Fruit fly (Drosophila melanogaster) whole organism, embryonic: ENCODE results near the gene Pex3.

Experiments
- Asciz ChIP-seq: fragments of 200-800 bp; sonication (Bioruptor generic); optimal IDR thresholded peaks from 2 replicates; lab custom pipeline; 2017; ENCODE audit warnings: missing biosample characterization, mild to moderate bottlenecking, missing genetic modification characterization, missing genetic modification reagents
- B-H1 ChIP-seq: fragments of 200-800 bp; sonication (Bioruptor generic); IDR thresholded peaks from 3 replicates; pipeline ENCODE4 v1.3.6; 2022; ENCODE audit warnings: missing biosample characterization, missing genetic modification characterization
- Bdp1 ChIP-seq: fragments of 200-800 bp; sonication (Bioruptor generic); optimal IDR thresholded peaks from 3 replicates; lab custom pipeline; 2016; ENCODE audit warnings: missing biosample characterization, missing genetic modification characterization
- CG10543 ChIP-seq: fragments of 200-800 bp; sonication (Bioruptor generic); optimal IDR thresholded peaks from 3 replicates; lab custom pipeline; 2017; ENCODE audit warnings: missing biosample characterization, mild to moderate bottlenecking, missing genetic modification characterization, moderate library complexity
- CG11504 ChIP-seq: fragments of 200-800 bp; sonication (Bioruptor generic); optimal IDR thresholded peaks from 3 replicates; lab custom pipeline; 2019; ENCODE audit warnings: missing biosample characterization, mild to moderate bottlenecking, missing genetic modification characterization, moderate library complexity
- CG11560 ChIP-seq: fragments of 200-800 bp; sonication (Bioruptor generic); IDR thresholded peaks from 3 replicates; pipeline ENCODE4 v1.3.6; 2022; ENCODE audit warnings: missing biosample characterization, missing genetic modification characterization
- CG11695 ChIP-seq: fragments of 200-800 bp; sonication (Bioruptor generic); IDR thresholded peaks from 3 replicates; pipeline ENCODE4 v1.3.6; 2022; ENCODE audit warnings: missing biosample characterization, missing genetic modification characterization
- CG12155 ChIP-seq: fragments of 200-800 bp; sonication (Bioruptor generic); optimal IDR thresholded peaks from 3 replicates; lab custom pipeline; 2016; ENCODE audit warnings: missing biosample characterization, missing genetic modification characterization
- CG14710 ChIP-seq: fragments of 200-800 bp; sonication (Bioruptor generic); optimal IDR thresholded peaks from 3 replicates; lab custom pipeline; 2019; ENCODE audit warnings: missing biosample characterization, mild to moderate bottlenecking, missing genetic modification characterization, moderate library complexity
- CG15696 ChIP-seq: fragments of 200-800 bp; sonication (Bioruptor generic); optimal IDR thresholded peaks from 2 replicates; lab custom pipeline; 2019; ENCODE audit warnings: missing biosample characterization, mild to moderate bottlenecking, missing genetic modification characterization, moderate library complexity
- CG16815 ChIP-seq: fragments of 200-800 bp; sonication (Bioruptor generic); optimal IDR thresholded peaks from 3 replicates; lab custom pipeline; 2017; ENCODE audit warnings: missing biosample characterization, mild to moderate bottlenecking, missing genetic modification characterization
- CG17612 ChIP-seq: fragments of 200-800 bp; sonication (Bioruptor generic); IDR thresholded peaks from 2 replicates; pipeline ENCODE4 v1.3.6; 2022; ENCODE audit warnings: missing biosample characterization, missing genetic modification characterization
- CG18476 ChIP-seq: fragments of 200-800 bp; sonication (Bioruptor generic); optimal IDR thresholded peaks from 2 replicates; lab custom pipeline; 2016; ENCODE audit warnings: missing biosample characterization, mild to moderate bottlenecking, missing genetic modification characterization
- CG2116 ChIP-seq: fragments of 200-800 bp; sonication (Bioruptor generic); optimal IDR thresholded peaks from 3 replicates; lab custom pipeline; 2018; ENCODE audit warnings: missing biosample characterization, mild to moderate bottlenecking, missing genetic modification characterization
- CG32532 ChIP-seq: fragments of 200-800 bp; sonication (Bioruptor generic); IDR thresholded peaks from 2 replicates; pipeline ENCODE4 v1.3.6; 2022; ENCODE audit warnings: missing biosample characterization, missing genetic modification characterization
- CG4617 ChIP-seq: fragments of 200-800 bp; sonication (Bioruptor generic); optimal IDR thresholded peaks from 3 replicates; lab custom pipeline; 2016; ENCODE audit warnings: missing biosample characterization, missing genetic modification characterization, borderline replicate concordance
- CG6765 ChIP-seq: fragments of 200-800 bp; sonication (Bioruptor generic); optimal IDR thresholded peaks from 3 replicates; lab custom pipeline; 2017; ENCODE audit warnings: missing biosample characterization, mild to moderate bottlenecking, missing genetic modification characterization
- CG6813 ChIP-seq: fragments of 200-800 bp; sonication (Bioruptor generic); optimal IDR thresholded peaks from 2 replicates; lab custom pipeline; 2017; ENCODE audit warnings: missing biosample characterization, missing genetic modification characterization, mild to moderate bottlenecking, moderate library complexity, missing genetic modification reagents
- CG6854 ChIP-seq: fragments of 200-800 bp; sonication (Bioruptor generic); optimal IDR thresholded peaks from 3 replicates; lab custom pipeline; 2017; ENCODE audit warnings: missing biosample characterization, mild to moderate bottlenecking, missing genetic modification characterization
- CG7271 ChIP-seq: fragments of 200-800 bp; sonication (Bioruptor generic); optimal IDR thresholded peaks from 2 replicates; lab custom pipeline; 2018; ENCODE audit warnings: missing biosample characterization, mild to moderate bottlenecking, missing genetic modification characterization, moderate library complexity
- CG7556 ChIP-seq: fragments of 200-800 bp; sonication (Bioruptor generic); optimal IDR thresholded peaks from 2 replicates; lab custom pipeline; 2017; ENCODE audit warnings: missing biosample characterization, mild to moderate bottlenecking, missing genetic modification characterization
- CG8359 ChIP-seq: fragments of 200-800 bp; sonication (Bioruptor generic); optimal IDR thresholded peaks from 2 replicates; lab custom pipeline; 2017; ENCODE audit warnings: missing biosample characterization, mild to moderate bottlenecking, missing genetic modification characterization, borderline replicate concordance
- CG8924 ChIP-seq: fragments of 200-800 bp; optimal IDR thresholded peaks from 3 replicates; lab custom pipeline; 2019; ENCODE audit warnings: missing biosample characterization, mild to moderate bottlenecking, missing genetic modification characterization, moderate library complexity
- CG9727 ChIP-seq: fragments of 200-800 bp; sonication (Bioruptor generic); optimal IDR thresholded peaks from 3 replicates; lab custom pipeline; 2017; ENCODE audit warnings: missing biosample characterization, mild to moderate bottlenecking, missing genetic modification characterization
- D19A ChIP-seq: fragments of 200-800 bp; optimal IDR thresholded peaks from 3 replicates; lab custom pipeline; 2019; ENCODE audit warnings: missing biosample characterization, mild to moderate bottlenecking, missing genetic modification characterization, moderate library complexity
- Dad ChIP-seq: fragments of 200-800 bp; sonication (Bioruptor generic); optimal IDR thresholded peaks from 3 replicates; lab custom pipeline; 2016; ENCODE audit warnings: missing biosample characterization, missing genetic modification characterization
- Dp ChIP-seq: fragments of 200-800 bp; sonication (Bioruptor generic); optimal IDR thresholded peaks from 2 replicates; lab custom pipeline; 2018; ENCODE audit warnings: missing biosample characterization, mild to moderate bottlenecking, missing genetic modification characterization, moderate library complexity
- H15 ChIP-seq: fragments of 200-800 bp; sonication (Bioruptor generic); IDR thresholded peaks from 3 replicates; pipeline ENCODE4 v1.3.6; 2022; ENCODE audit warnings: missing biosample characterization, missing genetic modification characterization
- MTF-1 ChIP-seq: fragments of 200-800 bp; sonication (Bioruptor generic); optimal IDR thresholded peaks from 2 replicates; lab custom pipeline; 2018; ENCODE audit warnings: missing biosample characterization, mild to moderate bottlenecking, missing genetic modification characterization, borderline replicate concordance
- Max ChIP-seq: fragments of 200-800 bp; sonication (Bioruptor generic); optimal IDR thresholded peaks from 2 replicates; lab custom pipeline; 2016; ENCODE audit warnings: missing biosample characterization, mild to moderate bottlenecking, missing genetic modification characterization
- Ravus ChIP-seq: fragments of 200-800 bp; sonication (Bioruptor generic); IDR thresholded peaks from 2 replicates; pipeline ENCODE4 v1.3.6; 2022; ENCODE audit warnings: missing biosample characterization, missing genetic modification characterization
- Rx ChIP-seq: fragments of 200-800 bp; sonication (Bioruptor generic); IDR thresholded peaks from 2 replicates; pipeline ENCODE4 v1.3.6; 2022; ENCODE audit warnings: missing biosample characterization, missing genetic modification characterization
- Spps ChIP-seq: fragments of 200-800 bp; sonication (Bioruptor generic); optimal IDR thresholded peaks from 2 replicates; lab custom pipeline; 2018; ENCODE audit warnings: missing biosample characterization, mild to moderate bottlenecking, missing genetic modification characterization
- Ssrp ChIP-seq: fragments of 200-800 bp; sonication (Bioruptor generic); optimal IDR thresholded peaks from 2 replicates; lab custom pipeline; 2018; ENCODE audit warnings: missing biosample characterization, mild to moderate bottlenecking, missing genetic modification characterization, moderate library complexity
- bsh ChIP-seq, 2 experiments: fragments of 200-800 bp; sonication (Bioruptor generic); optimal IDR thresholded peaks; 2 replicates each; lab custom pipeline; 2017 to 2018; ENCODE audit warnings: mild to moderate bottlenecking in 2 of 2, missing biosample characterization in 2 of 2, missing genetic modification characterization in 2 of 2, moderate library complexity in 1 of 2
- ci ChIP-seq: fragments of 200-800 bp; sonication (Bioruptor generic); IDR thresholded peaks from 3 replicates; pipeline ENCODE4 v1.3.6; 2022; ENCODE audit warnings: missing biosample characterization, missing genetic modification characterization
- crol ChIP-seq: fragments of 200-800 bp; sonication (Bioruptor generic); IDR thresholded peaks from 2 replicates; pipeline ENCODE4 v1.3.6; 2022; ENCODE audit warnings: missing biosample characterization, missing genetic modification characterization
- crp ChIP-seq, 2 experiments: fragments of 200-800 bp; sonication (Bioruptor generic); optimal IDR thresholded peaks; 2 replicates in 1 of 2; 3 replicates in 1 of 2; lab custom pipeline; 2017; ENCODE audit warnings: missing biosample characterization in 2 of 2, missing genetic modification characterization in 2 of 2, mild to moderate bottlenecking in 1 of 2, moderate library complexity in 1 of 2
- danr ChIP-seq: fragments of 200-800 bp; sonication (Bioruptor generic); IDR thresholded peaks from 2 replicates; pipeline ENCODE4 v1.3.6; 2022; ENCODE audit warnings: missing biosample characterization, missing genetic modification characterization
- dati ChIP-seq: fragments of 200-800 bp; sonication (Bioruptor generic); IDR thresholded peaks from 2 replicates; pipeline ENCODE4 v1.3.6; 2022; ENCODE audit warnings: missing biosample characterization, missing genetic modification characterization
- exex ChIP-seq: fragments of 200-800 bp; sonication (Bioruptor generic); optimal IDR thresholded peaks from 4 replicates; lab custom pipeline; 2018; ENCODE audit warnings: missing biosample characterization, mild to moderate bottlenecking, missing genetic modification characterization, moderate library complexity
- gfzf ChIP-seq: fragments of 200-800 bp; sonication (Bioruptor generic); optimal IDR thresholded peaks from 2 replicates; lab custom pipeline; 2016; ENCODE audit warnings: missing biosample characterization, mild to moderate bottlenecking, missing genetic modification characterization, moderate library complexity
- klu ChIP-seq: fragments of 200-800 bp; sonication (Bioruptor generic); IDR thresholded peaks from 2 replicates; pipeline ENCODE4 v1.3.6; 2022; ENCODE audit warnings: missing biosample characterization, missing genetic modification characterization
- kni ChIP-seq: fragments of 200-800 bp; sonication (Bioruptor generic); optimal IDR thresholded peaks from 3 replicates; lab custom pipeline; 2017; ENCODE audit warnings: mild to moderate bottlenecking, missing biosample characterization, missing genetic modification reagents, missing genetic modification characterization
- nmo ChIP-seq: fragments of 200-800 bp; sonication (Bioruptor generic); optimal IDR thresholded peaks from 2 replicates; lab custom pipeline; 2018; ENCODE audit warnings: missing biosample characterization, mild to moderate bottlenecking, missing genetic modification characterization, moderate library complexity
- ranshi ChIP-seq: fragments of 200-800 bp; sonication (Bioruptor generic); IDR thresholded peaks from 2 replicates; pipeline ENCODE4 v1.3.6; 2022; ENCODE audit warnings: missing biosample characterization, missing genetic modification characterization
- sim ChIP-seq: fragments of 200-800 bp; sonication (Bioruptor generic); IDR thresholded peaks from 2 replicates; pipeline ENCODE4 v1.3.6; 2022; ENCODE audit warnings: missing biosample characterization, missing genetic modification characterization
- ttk ChIP-seq: fragments of 200-800 bp; sonication (Bioruptor generic); IDR thresholded peaks from 2 replicates; pipeline ENCODE4 v2.1.2; 2022; ENCODE audit warnings: missing biosample characterization, missing genetic modification characterization
- tx ChIP-seq: fragments of 200-800 bp; sonication (Bioruptor generic); optimal IDR thresholded peaks from 2 replicates; lab custom pipeline; 2016; ENCODE audit warnings: missing biosample characterization, missing genetic modification characterization
- yki ChIP-seq: fragments of >200 bp; optimal IDR thresholded peaks from 3 replicates; lab custom pipeline; 2018

Pex3 gene

dm6 chr3L:15107776-15108379 is 36.3 kb upstream of the Pex3 start (continued):
- TF ChIP-seq klu (GFP tag; lab: Robert Waterston, UW) (no peak), CG11504 (tag; lab: Kevin White, UChicago) (peak; percentile 70), Bdp1 (no peak), CG15696 (peak; percentile 53), sim (GFP tag; lab: Robert Waterston, UW) (no peak), CG11695 (GFP tag; lab: Robert Waterston, UW) (no peak), CG12155 (GFP tag; lab: Kevin White, UChicago) (peak; percentile 25), CG6813 (GFP tag; lab: Kevin White, UChicago) (peak; percentile 47), CG2116 (GFP tag; lab: Kevin White, UChicago) (no peak), CG8359 (GFP tag; lab: Kevin White, UChicago) (peak; percentile 3), Dp (no peak), CG7556 (peak; percentile 83), Ssrp (tag; lab: Kevin White, UChicago) (peak; percentile 65), yki (lab: Kevin White, UChicago) (no peak), CG18476 (peak; percentile 11), CG9727 (GFP tag; lab: Kevin White, UChicago) (peak; percentile 82), CG17612 (no peak), Ravus (GFP tag; lab: Robert Waterston, UW) (no peak), CG11560 (0 out of 3 replicates have a peak, but pooled peaks have one; percentile 10), CG32532 (GFP tag; lab: Robert Waterston, UW) (0 out of 2 replicates have a peak, but pooled peaks have one; percentile 20), Rx (GFP tag; lab: Robert Waterston, UW) (no peak), gfzf (GFP tag; lab: Kevin White, UChicago) (no peak), Asciz (GFP tag; lab: Kevin White, UChicago) (peak; percentile 52), CG10543 (GFP tag; lab: Kevin White, UChicago) (no peak), MTF-1 (no peak), Spps (tag; lab: Kevin White, UChicago) (peak; percentile 39), Dad (no peak), exex (tag; lab: Kevin White, UChicago) (no peak), danr (no peak), CG6765 (GFP tag; lab: Kevin White, UChicago) (no peak), D19A (peak; percentile 62), ranshi (no peak), bsh (GFP tag; optimal IDR thresholded peaks at IDR 0.05; lab: Kevin White, UChicago) (peak; percentile 60 to 92), crol (GFP tag; lab: Robert Waterston, UW) (peak; percentile 84), CG14710 (tag; lab: Kevin White, UChicago) (peak; percentile 74), B-H1 (GFP tag; lab: Robert Waterston, UW) (no peak), CG16815 (GFP tag; lab: Kevin White, UChicago) (peak; percentile 59), nmo (GFP tag; lab: Kevin White, UChicago) (peak; percentile 80), Max (GFP tag; lab: Kevin White, UChicago) (peak; percentile 14), dati (GFP tag; lab: Robert Waterston, UW) (no peak), CG6854 (GFP tag; lab: Kevin White, UChicago) (no peak), kni (GFP tag; lab: Kevin White, UChicago) (peak; percentile 13), tx (no peak), CG7271 (no peak), H15 (no peak), ttk (GFP tag; lab: Robert Waterston, UW) (no peak), ci (peak; percentile 36; the same call in 1 of the 3 replicates), crp (GFP tag; optimal IDR thresholded peaks at IDR 0.05; lab: Kevin White, UChicago) (peak in 1 of 2 experiments; percentile 7), CG4617 (GFP tag; lab: Kevin White, UChicago) (no peak), CG8924 (tag; lab: Kevin White, UChicago) (peak; percentile 58)
